Worm (Caenorhabditis elegans) whole organism, late embryonic: ENCODE data around the gene K02D3.1.

Source experiments
- fax-1 ChIP-seq: sonication (generic microtip); optimal IDR thresholded peaks from 2 replicates; lab custom pipeline; 2016; ENCODE audit warnings: missing genotype, missing genetic modification characterization, missing compliant biosample characterization
- pat-9 ChIP-seq: fragments of 200-800 bp; sonication (Bioruptor generic); optimal IDR thresholded peaks from 2 replicates; lab custom pipeline; 2018; ENCODE audit warnings: mild to moderate bottlenecking, missing genetic modification characterization, moderate library complexity, missing compliant biosample characterization
- pros-1 ChIP-seq: fragments of 150-350 bp; optimal IDR thresholded peaks from 2 replicates; lab custom pipeline; 2014; ENCODE audit warnings: missing biosample characterization, missing genetic modification reagents, missing genetic modification characterization
- sox-2 ChIP-seq: fragments of 200-800 bp; sonication (Bioruptor generic); IDR thresholded peaks from 2 replicates; pipeline ENCODE4 v1.3.6; 2022; ENCODE audit warnings: missing genetic modification reagents, missing genetic modification characterization, missing compliant biosample characterization
- unc-86 ChIP-seq: sonication (generic microtip); optimal IDR thresholded peaks from 2 replicates; lab custom pipeline; 2016; ENCODE audit warnings: missing genetic modification characterization, missing compliant biosample characterization

K02D3.1 gene

ce11 chrX:13755469-13755868, 48.8 kb downstream of the K02D3.1 start, which contains the start of gene aakb-1:
Gene aakb-1, plus strand, starts transcription at chrX:13755769.
- no peak for TF ChIP-seq pros-1
- TF ChIP-seq pat-9 (tag; lab: Kevin White, UChicago) = no peak
- no peak for TF ChIP-seq unc-86
- no peak for TF ChIP-seq sox-2 (GFP tag; lab: Robert Waterston, UW)
- TF ChIP-seq fax-1 = no peak
- TF ChIP-seq, all 69 proteins: peak for 0
